Worm (Caenorhabditis elegans) whole organism, midembryonic: Measurements from ENCODE around the gene asp-17.

Experiments
- cog-1 ChIP-seq: sonication (generic microtip); optimal IDR thresholded peaks from 2 replicates; lab custom pipeline; 2016; ENCODE audit warnings: missing genetic modification characterization, missing compliant biosample characterization
- ztf-29 ChIP-seq: fragments of 200-800 bp; sonication (Bioruptor generic); IDR thresholded peaks from 2 replicates; pipeline ENCODE4 v1.3.6; 2022; ENCODE audit warnings: missing genetic modification reagents, missing genetic modification characterization, missing compliant biosample characterization

DNA sequence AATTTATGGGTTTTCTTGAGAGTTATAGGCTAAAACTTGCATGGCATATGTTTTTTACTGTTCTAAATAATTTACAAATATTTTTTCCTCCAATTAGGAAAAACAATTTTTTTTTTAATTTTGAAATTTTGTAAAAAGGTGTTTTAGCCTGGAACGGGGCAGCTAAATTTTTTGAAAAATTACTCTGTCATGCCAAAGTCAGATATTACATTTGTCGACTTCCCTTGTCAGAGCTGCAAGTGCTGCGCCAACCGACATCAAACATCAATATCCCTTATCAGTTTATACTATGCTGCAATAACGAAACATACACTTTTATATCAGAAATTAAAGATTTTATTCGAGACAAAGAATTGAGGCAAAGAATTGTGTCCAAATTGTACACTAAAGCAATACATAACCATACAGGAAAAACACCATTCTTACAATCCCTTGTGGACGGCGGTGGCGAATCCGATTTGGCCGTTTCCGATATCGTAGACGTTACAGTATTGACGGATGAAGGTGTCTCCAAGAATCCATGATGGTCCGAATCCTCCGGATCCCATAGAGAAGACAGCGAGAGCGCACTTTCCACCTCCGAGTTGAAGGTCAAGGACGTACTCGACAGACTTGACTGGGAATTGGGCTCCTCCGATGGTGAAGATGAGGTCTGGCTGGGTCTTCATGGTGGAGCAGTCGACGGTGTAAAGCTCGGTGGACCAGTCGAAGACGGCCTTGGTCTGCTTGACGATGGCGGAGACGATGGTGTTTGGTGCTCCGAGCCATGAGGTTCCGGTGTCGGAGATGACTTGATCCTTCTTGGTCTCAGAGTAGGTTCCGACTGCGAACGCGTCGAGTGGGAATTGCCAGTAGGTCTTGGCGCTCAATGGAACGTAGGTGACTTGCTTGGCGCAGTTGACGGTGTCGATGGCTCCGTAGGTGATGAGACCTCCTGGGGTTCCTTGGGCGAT lies 12.3 kb upstream of the asp-17 start:
- TF ChIP-seq ztf-29 (GFP tag; lab: Robert Waterston, UW) = no peak
- no peak for TF ChIP-seq cog-1 (tag; lab: Kevin White, UChicago)
